Worm (Caenorhabditis elegans) whole organism, young adult: ENCODE data around the gene mig-15.
A peak's percentile ranks its signal among the peaks of the same experiment; 100 is the strongest.

ENCODE experiments used
- F22D6.2 ChIP-seq: sonication (generic microtip); optimal IDR thresholded peaks from 2 replicates; lab custom pipeline; 2016; ENCODE audit warnings: mild to moderate bottlenecking, missing genetic modification characterization, missing compliant biosample characterization
- T07F8.4 ChIP-seq: sonication (generic microtip); optimal IDR thresholded peaks from 2 replicates; lab custom pipeline; 2016; ENCODE audit warnings: mild to moderate bottlenecking, missing genetic modification characterization, moderate library complexity, missing compliant biosample characterization
- Y53F4B.3 ChIP-seq: fragments of 200-800 bp; sonication (Bioruptor generic); IDR thresholded peaks from 2 replicates; pipeline ENCODE4 v1.3.6; 2022; ENCODE audit warnings: missing genetic modification reagents, missing genetic modification characterization, missing compliant biosample characterization
- Y56A3A.18 ChIP-seq: fragments of 200-800 bp; sonication (Bioruptor generic); IDR thresholded peaks from 2 replicates; pipeline ENCODE4 v1.3.6; 2022; ENCODE audit warnings: missing genetic modification reagents, missing genetic modification characterization, missing compliant biosample characterization
- ZK185.1 ChIP-seq: sonication (generic microtip); optimal IDR thresholded peaks from 2 replicates; lab custom pipeline; 2016; ENCODE audit warnings: mild to moderate bottlenecking, missing genetic modification characterization, missing compliant biosample characterization; ENCODE audit not compliant: poor library complexity, severe bottlenecking
- aptf-2 ChIP-seq: fragments of 200-800 bp; sonication (Bioruptor generic); conservative IDR thresholded peaks from 2 replicates; pipeline ENCODE4 v1.3.6; 2022; ENCODE audit warnings: missing genetic modification reagents, missing genetic modification characterization, missing compliant biosample characterization
- atf-7 ChIP-seq: sonication (generic microtip); optimal IDR thresholded peaks from 2 replicates; lab custom pipeline; 2017; ENCODE audit warnings: mild to moderate bottlenecking, missing genetic modification characterization, missing compliant biosample characterization
- athp-1 ChIP-seq: sonication (generic microtip); optimal IDR thresholded peaks from 2 replicates; lab custom pipeline; 2017; ENCODE audit warnings: mild to moderate bottlenecking, missing genetic modification characterization, missing compliant biosample characterization
- attf-5 ChIP-seq: fragments of 200-800 bp; sonication (Bioruptor generic); optimal IDR thresholded peaks from 2 replicates; lab custom pipeline; 2018; ENCODE audit warnings: mild to moderate bottlenecking, missing genetic modification characterization, missing compliant biosample characterization
- attf-6 ChIP-seq: fragments of 200-800 bp; sonication (Bioruptor generic); IDR thresholded peaks from 2 replicates; pipeline ENCODE4 v1.3.6; 2022; ENCODE audit warnings: missing genetic modification reagents, missing genetic modification characterization, missing compliant biosample characterization
- cebp-1 ChIP-seq, 2 experiments: fragments of 200-800 bp in 1 of 2; sonication (Bioruptor generic) in 1 of 2; sonication (generic microtip) in 1 of 2; IDR thresholded peaks in 1 of 2; optimal IDR thresholded peaks in 1 of 2; 2 replicates each; pipeline versions ENCODE4 v1.3.6 to Lab custom; 2017 to 2022; ENCODE audit warnings: missing compliant biosample characterization in 2 of 2, missing genetic modification characterization in 2 of 2, mild to moderate bottlenecking in 1 of 2, missing genetic modification reagents in 1 of 2, moderate library complexity in 1 of 2
- ceh-27 ChIP-seq: fragments of 200-800 bp; sonication (Bioruptor generic); optimal IDR thresholded peaks from 2 replicates; lab custom pipeline; 2018; ENCODE audit warnings: mild to moderate bottlenecking, missing genetic modification characterization, moderate library complexity, missing compliant biosample characterization
- die-1 ChIP-seq: sonication (generic microtip); optimal IDR thresholded peaks from 2 replicates; lab custom pipeline; 2016; ENCODE audit warnings: missing genotype, mild to moderate bottlenecking, missing genetic modification characterization, missing compliant biosample characterization
- dox-1 ChIP-seq: fragments of 200-800 bp; sonication (Bioruptor generic); IDR thresholded peaks from 2 replicates; pipeline ENCODE4 v1.3.6; 2022; ENCODE audit warnings: missing genetic modification reagents, missing genetic modification characterization, missing compliant biosample characterization
- efl-1 ChIP-seq: fragments of 150-350 bp; optimal IDR thresholded peaks from 2 replicates; lab custom pipeline; 2014; ENCODE audit warnings: missing biosample characterization, missing genetic modification reagents, missing genetic modification characterization
- egl-44 ChIP-seq: fragments of 200-800 bp; sonication (Bioruptor generic); IDR thresholded peaks from 2 replicates; pipeline ENCODE4 v1.3.6; 2022; ENCODE audit warnings: missing genetic modification reagents, missing genetic modification characterization, missing compliant biosample characterization
- egrh-3 ChIP-seq: fragments of 200-800 bp; sonication (Bioruptor generic); IDR thresholded peaks from 2 replicates; pipeline ENCODE4 v1.3.6; 2022; ENCODE audit warnings: missing genetic modification reagents, missing genetic modification characterization, missing compliant biosample characterization
- hmg-1.2 ChIP-seq: fragments of 200-800 bp; sonication (Bioruptor generic); IDR thresholded peaks from 2 replicates; pipeline ENCODE4 v1.3.6; 2022; ENCODE audit warnings: missing genetic modification reagents, missing genetic modification characterization, missing compliant biosample characterization
- lin-26 ChIP-seq: fragments of 200-800 bp; sonication (Bioruptor generic); IDR thresholded peaks from 2 replicates; pipeline ENCODE4 v1.3.6; 2022; ENCODE audit warnings: missing genetic modification reagents, missing genetic modification characterization, missing compliant biosample characterization
- lin-35 ChIP-seq, 3 experiments: fragments of 150-350 bp in 2 of 3; sonication (generic microtip) in 1 of 3; optimal IDR thresholded peaks; 2 replicates each; lab custom pipeline; 2014 to 2018; ENCODE audit warnings: missing biosample characterization in 3 of 3, missing genetic modification characterization in 3 of 3, missing genetic modification reagents in 3 of 3
- lsl-1 ChIP-seq: fragments of 200-800 bp; sonication (Bioruptor generic); optimal IDR thresholded peaks from 2 replicates; lab custom pipeline; 2018; ENCODE audit warnings: mild to moderate bottlenecking, missing genetic modification characterization, moderate library complexity, missing compliant biosample characterization
- madf-3 ChIP-seq: fragments of 200-800 bp; sonication (Bioruptor generic); IDR thresholded peaks from 2 replicates; pipeline ENCODE4 v1.3.6; 2022; ENCODE audit warnings: missing genetic modification reagents, missing genetic modification characterization, missing compliant biosample characterization
- mcd-1 ChIP-seq: fragments of 200-800 bp; sonication (Bioruptor generic); IDR thresholded peaks from 2 replicates; pipeline ENCODE4 v1.3.6; 2022; ENCODE audit warnings: missing genetic modification reagents, missing genetic modification characterization, missing compliant biosample characterization
- nhr-80 ChIP-seq: sonication (generic microtip); optimal IDR thresholded peaks from 2 replicates; lab custom pipeline; 2016; ENCODE audit warnings: missing genetic modification characterization, missing compliant biosample characterization
- pbrm-1 ChIP-seq: fragments of 200-800 bp; sonication (Bioruptor generic); IDR thresholded peaks from 2 replicates; pipeline ENCODE4 v1.3.6; 2022; ENCODE audit warnings: missing genetic modification reagents, missing genetic modification characterization, missing compliant biosample characterization
- rcor-1 ChIP-seq: fragments of 200-800 bp; sonication (Bioruptor generic); IDR thresholded peaks from 2 replicates; pipeline ENCODE4 v1.3.6; 2022; ENCODE audit warnings: missing genetic modification reagents, missing genetic modification characterization, missing compliant biosample characterization
- snpc-4 ChIP-seq, 5 experiments: fragments of 150-350 bp in 1 of 5; sonication (generic microtip) in 4 of 5; optimal IDR thresholded peaks; 2 replicates each; lab custom pipeline; 2014 to 2018; ENCODE audit warnings: missing genetic modification characterization in 5 of 5, missing biosample characterization in 3 of 5, antibody characterized with exemption in 2 of 5, mild to moderate bottlenecking in 2 of 5, missing compliant biosample characterization in 2 of 5, missing genotype in 2 of 5, moderate library complexity in 2 of 5, missing genetic modification reagents in 1 of 5
- sptf-2 ChIP-seq: fragments of 200-800 bp; sonication (Bioruptor generic); optimal IDR thresholded peaks from 2 replicates; lab custom pipeline; 2018; ENCODE audit warnings: mild to moderate bottlenecking, missing genetic modification characterization, missing compliant biosample characterization
- tbx-9 ChIP-seq: sonication (generic microtip); optimal IDR thresholded peaks from 2 replicates; lab custom pipeline; 2016; ENCODE audit warnings: borderline replicate concordance, missing genetic modification characterization, inconsistent platforms, missing compliant biosample characterization
- tlf-1 ChIP-seq: fragments of 200-800 bp; sonication (Bioruptor generic); optimal IDR thresholded peaks from 2 replicates; lab custom pipeline; 2018; ENCODE audit warnings: mild to moderate bottlenecking, missing genetic modification characterization, missing compliant biosample characterization
- unc-62 ChIP-seq: fragments of 150-350 bp; optimal IDR thresholded peaks from 2 replicates; lab custom pipeline; 2014; ENCODE audit warnings: missing biosample characterization, missing genetic modification reagents, missing genetic modification characterization
- xnd-1 ChIP-seq: sonication (generic microtip); optimal IDR thresholded peaks from 2 replicates; lab custom pipeline; 2016; ENCODE audit warnings: missing genotype, missing genetic modification reagents, missing genetic modification characterization, missing compliant biosample characterization
- ztf-18 ChIP-seq: sonication (generic microtip); optimal IDR thresholded peaks from 2 replicates; lab custom pipeline; 2016; ENCODE audit warnings: missing genotype, mild to moderate bottlenecking, missing genetic modification characterization, missing compliant biosample characterization
- ztf-3 ChIP-seq: fragments of 200-800 bp; sonication (Bioruptor generic); optimal IDR thresholded peaks from 2 replicates; lab custom pipeline; 2018; ENCODE audit warnings: mild to moderate bottlenecking, missing genetic modification characterization, missing compliant biosample characterization
- ztf-6 ChIP-seq: fragments of 200-800 bp; sonication (Bioruptor generic); IDR thresholded peaks from 2 replicates; pipeline ENCODE4 v1.3.6; 2022; ENCODE audit warnings: missing genetic modification reagents, missing genetic modification characterization, missing compliant biosample characterization

mig-15 gene

DNA sequence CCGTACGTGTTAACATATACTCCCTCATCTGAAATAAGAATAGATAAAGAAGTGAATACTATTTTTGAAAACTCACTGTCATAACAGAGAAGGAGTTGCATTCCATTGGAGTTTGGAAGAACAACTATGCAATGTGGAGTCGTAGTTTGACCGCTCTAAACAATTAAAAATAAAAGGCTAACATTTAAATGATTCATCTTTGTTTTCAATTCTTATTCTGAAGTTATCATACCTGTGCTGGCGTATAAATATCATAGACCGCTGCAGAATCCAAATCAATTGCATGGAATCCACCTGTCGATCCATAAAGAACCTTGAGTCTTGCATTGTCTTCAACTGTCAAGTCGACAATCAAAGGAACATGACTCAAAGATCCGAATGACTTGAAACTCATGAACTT lies 5.7 kb downstream of the mig-15 start:
- no peak for TF ChIP-seq atf-7 (tag; lab: Kevin White, UChicago)
- TF ChIP-seq nhr-80 (tag; lab: Kevin White, UChicago), result no peak
- no peak for TF ChIP-seq die-1 (tag; lab: Kevin White, UChicago)
- no peak for TF ChIP-seq lsl-1
- TF ChIP-seq F22D6.2 (tag; lab: Kevin White, UChicago), result no peak
- no peak for TF ChIP-seq Y53F4B.3 (GFP tag; lab: Robert Waterston, UW)
- TF ChIP-seq T07F8.4, result no peak
- no peak for TF ChIP-seq egl-44 (GFP tag; lab: Robert Waterston, UW)
- TF ChIP-seq lin-26 (GFP tag; lab: Robert Waterston, UW), result no peak
- no peak for TF ChIP-seq Y56A3A.18 (GFP tag; lab: Robert Waterston, UW)
- TF ChIP-seq egrh-3 (GFP tag; lab: Robert Waterston, UW), result no peak

- TF ChIP-seq mcd-1 (GFP tag; lab: Robert Waterston, UW) (0 out of 2 replicates have a peak, but pooled peaks have one; percentile 14), ztf-3 (GFP tag; lab: Kevin White, UChicago) (no peak), tlf-1 (GFP tag; lab: Kevin White, UChicago) (no peak), xnd-1 (tag; lab: Kevin White, UChicago) (no peak), ZK185.1 (tag; lab: Kevin White, UChicago) (peak; percentile 27), tbx-9 (tag; lab: Kevin White, UChicago) (no peak), attf-5 (GFP tag; lab: Kevin White, UChicago) (peak; percentile 71), efl-1 (GFP tag; lab: Kevin White, UChicago) (peak; percentile 39), nhr-80 (tag; lab: Kevin White, UChicago) (peak; percentile 42), lin-35 (GFP tag; optimal IDR thresholded peaks at IDR 0.05; lab: Kevin White, UChicago) (peak in 1 of 3 experiments; percentile 43), aptf-2 (GFP tag; lab: Robert Waterston, UW) (peak; percentile 94), athp-1 (tag; lab: Kevin White, UChicago) (no peak), rcor-1 (GFP tag; lab: Robert Waterston, UW) (0 out of 2 replicates have a peak, but pooled peaks have one; percentile 8), pbrm-1 (GFP tag; lab: Robert Waterston, UW) (0 out of 2 replicates have a peak, but pooled peaks have one; percentile 11), ceh-27 (GFP tag; lab: Kevin White, UChicago) (peak; percentile 5), cebp-1 (GFP tag; IDR thresholded peaks at IDR 0.05; lab: Robert Waterston, UW) (peak; percentile 95), cebp-1 (tag; optimal IDR thresholded peaks at IDR 0.05; lab: Kevin White, UChicago) (peak; percentile 97), madf-3 (GFP tag; lab: Robert Waterston, UW) (no peak), dox-1 (GFP tag; lab: Robert Waterston, UW) (peak; percentile 50; the same call in 1 of the 2 replicates), unc-62 (GFP tag; lab: Kevin White, UChicago) (no peak), hmg-1.2 (GFP tag; lab: Robert Waterston, UW) (peak; percentile 38; the same call in 1 of the 2 replicates), snpc-4 (GFP tag; optimal IDR thresholded peaks at IDR 0.05; lab: Kevin White, UChicago) (no peak), snpc-4 (tag; optimal IDR thresholded peaks at IDR 0.05; lab: Kevin White, UChicago) (peak in 1 of 4 experiments; percentile 38)
Measured at ce11 chrX:10419743-10420142, 8.7 kb downstream of the mig-15 start, which contains the start of gene cdk-11.2. cdk-11.2 (minus strand) TSS chrX:10419765.

ce11 chrX:10412425-10412824 lies 16.0 kb downstream of the mig-15 start, which contains the start of gene acr-8:
acr-8 (plus strand) TSS chrX:10412725.
- no peak for TF ChIP-seq attf-6 (GFP tag; lab: Robert Waterston, UW)
- no peak for TF ChIP-seq ztf-6
- TF ChIP-seq sptf-2 (GFP tag; lab: Kevin White, UChicago), result no peak
- TF ChIP-seq unc-62 (GFP tag; lab: Kevin White, UChicago), result no peak
- no peak for TF ChIP-seq ztf-18
- TF ChIP-seq tlf-1 (GFP tag; lab: Kevin White, UChicago), result no peak
- TF ChIP-seq, all 124 proteins: peak for 0
